Fruit fly (Drosophila melanogaster): ENCODE measurements around the gene Edem1.

DNA sequence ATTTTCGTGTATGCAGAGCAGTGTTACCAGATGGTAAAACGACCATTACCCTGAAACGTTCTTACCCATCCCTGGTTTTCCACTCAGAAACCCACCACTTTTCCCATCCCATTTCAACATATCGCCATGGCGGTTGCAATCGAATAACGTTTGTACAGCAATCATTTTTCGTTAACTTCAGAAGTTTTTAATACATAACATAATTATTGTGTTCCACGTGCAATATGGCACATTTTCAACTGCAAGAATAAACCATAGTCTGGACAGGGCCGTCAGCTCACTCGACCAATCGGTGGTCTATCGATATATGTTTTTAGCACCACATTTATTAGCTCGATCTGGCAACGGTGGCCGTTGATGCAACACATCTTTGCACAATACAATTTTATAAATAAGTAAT lies 18.7 kb downstream of the Edem1 start, which contains the start of the genes trr and mRpL16:
- no peak for TF ChIP-seq pan (optimal IDR thresholded peaks at IDR 0.05)
- no peak for TF ChIP-seq psq (optimal IDR thresholded peaks at IDR 0.05)
- TF ChIP-seq CG8478 (optimal IDR thresholded peaks at IDR 0.05), result no peak
- TF ChIP-seq Dll (optimal IDR thresholded peaks at IDR 0.05), result no peak
- TF ChIP-seq usp (GFP tag; optimal IDR thresholded peaks at IDR 0.05), result no peak
- TF ChIP-seq EcR (GFP tag; optimal IDR thresholded peaks at IDR 0.05), result no peak

All from whole organism.